Fruit fly (Drosophila melanogaster): Measurements from ENCODE around the gene Jhbp15.

dm6 chr3R:21066469-21067284, 15.9 kb upstream of the Jhbp15 start:
- TF ChIP-seq woc (GFP tag; optimal IDR thresholded peaks at IDR 0.05) (no peak), pan (optimal IDR thresholded peaks at IDR 0.05) (no peak), Abd-B (GFP tag; optimal IDR thresholded peaks at IDR 0.05) (no peak), Sp1 (GFP tag; optimal IDR thresholded peaks at IDR 0.05) (no peak), usp (GFP tag; optimal IDR thresholded peaks at IDR 0.05) (no peak), CrebA (GFP tag; optimal IDR thresholded peaks at IDR 0.05; ENCODE audit: borderline replicate concordance) (no peak), dsf (GFP tag; optimal IDR thresholded peaks at IDR 0.05; ENCODE audit: borderline replicate concordance) (no peak)

All from whole organism, wandering third instar larva.